Fruit fly (Drosophila melanogaster) whole organism, adult: Measurements from ENCODE around the gene twin.

Source experiments
- CG11617 ChIP-seq: fragments of 200-800 bp; sonication (Bioruptor generic); optimal IDR thresholded peaks from 2 replicates; lab custom pipeline; 2017; ENCODE audit warnings: mild to moderate bottlenecking, missing biosample characterization, missing genetic modification reagents, missing genetic modification characterization
- CG12768 ChIP-seq: fragments of 200-800 bp; sonication (Bioruptor generic); optimal IDR thresholded peaks from 2 replicates; lab custom pipeline; 2017; ENCODE audit warnings: missing biosample characterization, missing genetic modification characterization, mild to moderate bottlenecking, moderate library complexity, missing genetic modification reagents
- CG14711 ChIP-seq: fragments of 200-800 bp; sonication (Bioruptor generic); optimal IDR thresholded peaks from 2 replicates; lab custom pipeline; 2018; ENCODE audit warnings: missing biosample characterization, mild to moderate bottlenecking, missing genetic modification characterization, moderate library complexity
- CG1620 ChIP-seq: fragments of 200-800 bp; sonication (Bioruptor generic); optimal IDR thresholded peaks from 2 replicates; lab custom pipeline; 2016; ENCODE audit warnings: missing biosample characterization, missing genetic modification characterization
- CG33017 ChIP-seq: fragments of 200-800 bp; sonication (Bioruptor generic); optimal IDR thresholded peaks from 2 replicates; lab custom pipeline; 2018; ENCODE audit warnings: missing biosample characterization, mild to moderate bottlenecking, missing genetic modification characterization, moderate library complexity
- CG5204 ChIP-seq: fragments of 200-800 bp; sonication (Bioruptor generic); optimal IDR thresholded peaks from 2 replicates; lab custom pipeline; 2016; ENCODE audit warnings: missing biosample characterization, missing genetic modification characterization
- CG7045 ChIP-seq: fragments of 200-800 bp; sonication (Bioruptor generic); optimal IDR thresholded peaks from 2 replicates; lab custom pipeline; 2017; ENCODE audit warnings: missing biosample characterization, mild to moderate bottlenecking, missing genetic modification characterization
- CG7101 ChIP-seq: fragments of 200-800 bp; sonication (Bioruptor generic); optimal IDR thresholded peaks from 2 replicates; lab custom pipeline; 2018; ENCODE audit warnings: missing biosample characterization, mild to moderate bottlenecking, missing genetic modification characterization, moderate library complexity
- Crg-1 ChIP-seq: fragments of 200-800 bp; sonication (Bioruptor generic); optimal IDR thresholded peaks from 2 replicates; lab custom pipeline; 2016; ENCODE audit warnings: missing biosample characterization, missing genetic modification characterization
- Hr96 ChIP-seq: fragments of 200-800 bp; sonication (Bioruptor generic); optimal IDR thresholded peaks from 2 replicates; lab custom pipeline; 2016; ENCODE audit warnings: missing biosample characterization, missing genetic modification characterization
- Mnt ChIP-seq: fragments of 200-800 bp; sonication (Bioruptor generic); optimal IDR thresholded peaks from 2 replicates; lab custom pipeline; 2016; ENCODE audit warnings: missing biosample characterization, mild to moderate bottlenecking, missing genetic modification characterization
- bab1 ChIP-seq: fragments of 200-800 bp; sonication (Bioruptor generic); optimal IDR thresholded peaks from 3 replicates; lab custom pipeline; 2019; ENCODE audit warnings: missing biosample characterization, mild to moderate bottlenecking, missing genetic modification characterization, moderate library complexity
- cic ChIP-seq: fragments of 200-800 bp; sonication (Bioruptor generic); optimal IDR thresholded peaks from 2 replicates; lab custom pipeline; 2017; ENCODE audit warnings: missing biosample characterization, mild to moderate bottlenecking, missing genetic modification characterization, moderate library complexity
- cnc ChIP-seq, 2 experiments: fragments of >200 bp; optimal IDR thresholded peaks; 2 replicates each; lab custom pipeline; 2017
- kay ChIP-seq: fragments of 200-800 bp; sonication (Bioruptor generic); peaks from one replicate; lab custom pipeline; 2016; ENCODE audit warnings: missing biosample characterization, missing genetic modification characterization, borderline replicate concordance
- ovo ChIP-seq: fragments of 200-800 bp; sonication (Bioruptor generic); optimal IDR thresholded peaks from 2 replicates; lab custom pipeline; 2016; ENCODE audit warnings: missing biosample characterization, missing genetic modification characterization
- pad ChIP-seq: fragments of 200-800 bp; sonication (Bioruptor generic); optimal IDR thresholded peaks from 3 replicates; lab custom pipeline; 2017; ENCODE audit warnings: missing biosample characterization, missing genetic modification characterization, mild to moderate bottlenecking, moderate library complexity, missing genetic modification reagents
- tj ChIP-seq: fragments of 200-800 bp; sonication (Bioruptor generic); optimal IDR thresholded peaks from 3 replicates; lab custom pipeline; 2017; ENCODE audit warnings: missing biosample characterization, mild to moderate bottlenecking, missing genetic modification characterization, moderate library complexity
- toe ChIP-seq: fragments of 200-800 bp; sonication (Bioruptor generic); optimal IDR thresholded peaks from 2 replicates; lab custom pipeline; 2016; ENCODE audit warnings: missing biosample characterization, missing genetic modification characterization

Gene twin

DNA sequence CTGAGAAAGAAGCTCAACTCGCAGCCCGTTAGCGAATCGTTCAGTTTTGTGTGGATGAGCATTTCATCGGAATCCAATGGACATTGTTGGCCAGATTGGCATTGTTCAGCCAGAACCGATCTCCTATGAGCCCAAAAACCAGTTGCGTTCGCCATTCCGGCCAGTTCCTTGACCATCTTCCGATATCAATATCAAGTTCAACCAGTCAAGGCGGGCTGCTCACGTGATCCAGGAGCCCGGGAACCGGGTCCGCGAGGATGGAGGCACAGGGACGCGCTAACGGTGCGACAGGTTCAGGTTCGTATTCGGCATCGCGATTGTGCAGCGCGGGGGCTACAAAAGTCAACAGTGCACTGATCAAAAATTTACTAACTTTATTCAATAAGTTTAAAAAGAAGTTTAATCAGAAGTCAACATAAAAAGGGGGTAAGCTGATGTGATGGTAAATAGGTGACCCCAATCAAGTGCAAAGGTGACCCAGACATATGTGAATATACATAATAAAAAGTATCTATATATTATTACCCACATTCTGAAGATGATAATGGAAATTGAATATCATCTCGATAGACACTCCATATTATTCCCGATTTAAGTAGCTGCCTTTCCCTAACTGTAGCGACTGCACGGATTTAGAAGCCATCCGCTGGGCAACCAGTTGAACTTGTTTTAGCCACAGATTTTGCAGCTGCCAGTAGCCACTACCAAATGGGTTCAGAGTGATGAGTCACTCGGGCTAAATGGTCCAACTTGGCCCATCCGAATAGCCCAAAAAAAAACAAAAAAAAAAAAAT is 45.2 kb upstream of the twin start:
- TF ChIP-seq tj (peak; percentile 18), cic (GFP tag; lab: Kevin White, UChicago) (no peak)

DNA sequence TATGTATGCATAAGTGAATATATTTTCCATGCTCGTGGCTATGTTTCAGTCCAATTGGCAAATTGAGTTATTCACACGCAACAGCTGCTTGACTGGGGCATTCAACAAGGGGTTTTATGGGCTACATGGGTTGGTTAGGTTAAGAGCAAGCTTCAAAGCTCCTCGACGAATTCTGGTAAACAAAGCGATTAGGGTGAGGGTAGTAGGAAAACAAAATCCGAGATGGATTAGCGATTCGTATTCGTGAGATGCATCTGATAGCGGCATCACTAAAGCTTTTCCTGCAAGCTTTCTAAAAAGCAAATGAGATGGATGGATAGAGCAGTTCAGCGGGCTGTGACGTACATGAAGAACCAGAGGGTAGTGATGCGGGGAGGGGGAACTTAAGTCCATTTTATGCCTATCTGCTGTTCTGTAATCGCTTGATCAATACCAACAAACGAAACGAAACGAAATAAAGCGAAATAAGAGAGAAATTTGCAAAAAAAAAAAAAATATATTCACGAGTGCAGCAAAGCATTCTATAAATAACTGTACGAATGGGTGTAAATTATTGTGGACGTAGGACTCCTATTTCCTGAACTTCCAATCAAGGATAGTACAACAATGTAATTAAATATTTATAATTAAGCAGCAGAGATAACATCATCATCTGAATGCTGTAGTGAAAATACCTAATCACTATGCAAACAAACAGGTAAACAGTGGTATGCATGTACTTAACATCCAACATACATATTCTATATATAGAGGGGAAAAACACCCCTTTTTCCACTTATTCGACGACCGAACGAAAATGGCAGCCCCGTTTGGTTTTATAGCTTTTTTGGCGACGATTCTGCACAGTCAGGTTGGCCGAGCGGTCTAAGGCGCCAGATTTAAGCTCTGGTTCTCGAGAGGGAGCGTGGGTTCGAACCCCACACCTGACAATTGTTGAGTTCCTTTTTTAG is 42.9 kb upstream of the twin start:
- TF ChIP-seq ovo (GFP tag; lab: Kevin White, UChicago), result peak; percentile 13
- no peak for TF ChIP-seq Mnt
- peak; percentile 40 for TF ChIP-seq kay (GFP tag; lab: Kevin White, UChicago)
- TF ChIP-seq CG33017 (tag; lab: Kevin White, UChicago), result no peak
- peak; percentile 58 for TF ChIP-seq tj
- no peak for TF ChIP-seq Hr96 (GFP tag; lab: Kevin White, UChicago)
- TF ChIP-seq CG7045 (GFP tag; lab: Kevin White, UChicago), result peak; percentile 32
- peak; percentile 31 for TF ChIP-seq CG12768
- TF ChIP-seq toe, result peak; percentile 24
- TF ChIP-seq Crg-1, result peak; percentile 32
- peak; percentile 72 for TF ChIP-seq pad (GFP tag; lab: Kevin White, UChicago)
- peak; percentile 81 for TF ChIP-seq cic (GFP tag; lab: Kevin White, UChicago)
- no peak for TF ChIP-seq cnc (optimal IDR thresholded peaks at IDR 0.05; lab: Kevin White, UChicago)
- peak; percentile 4 for TF ChIP-seq CG11617

DNA sequence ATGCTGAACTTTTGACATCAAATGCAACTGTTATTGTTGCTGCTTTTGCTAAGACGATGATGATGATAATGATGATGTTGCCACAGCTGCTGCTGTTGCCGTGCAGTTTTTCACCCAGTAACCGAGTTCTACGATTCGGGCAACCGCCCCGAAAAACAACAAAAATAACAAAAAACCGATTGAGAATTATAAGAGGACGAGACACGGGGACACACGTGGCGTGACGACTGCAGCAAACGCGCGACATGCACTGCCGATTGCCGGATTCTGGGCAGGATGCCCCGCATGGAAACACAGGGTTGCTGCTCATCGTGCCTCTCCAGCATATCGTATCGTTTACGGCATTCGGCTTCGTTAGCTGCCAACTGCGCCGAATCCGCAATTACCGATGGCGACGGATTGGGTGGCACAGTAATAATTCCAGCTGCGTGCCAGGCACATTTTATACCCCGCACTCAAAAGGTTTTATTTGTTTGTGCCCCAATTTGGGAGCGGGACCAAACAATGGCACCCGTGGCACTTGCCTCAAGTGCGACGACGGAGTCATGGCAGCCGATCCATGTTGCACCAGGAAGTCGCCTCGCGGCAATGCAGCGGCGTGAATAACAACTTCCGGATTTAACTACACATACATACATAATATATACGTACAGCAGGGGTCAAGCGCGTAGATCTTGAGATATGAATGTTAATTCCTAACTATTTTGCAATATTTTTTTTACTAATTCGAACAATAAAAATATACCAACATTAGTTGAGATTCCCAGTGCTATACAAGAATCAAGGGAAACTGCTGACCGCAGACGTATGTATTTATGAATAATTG is 42.0 kb upstream of the twin start:
- TF ChIP-seq toe (peak; percentile 37), CG5204 (GFP tag; lab: Kevin White, UChicago) (no peak), tj (no peak), CG33017 (tag; lab: Kevin White, UChicago) (peak; percentile 17), cic (GFP tag; lab: Kevin White, UChicago) (no peak), CG14711 (no peak), CG7045 (GFP tag; lab: Kevin White, UChicago) (no peak), cnc (optimal IDR thresholded peaks at IDR 0.05; lab: Kevin White, UChicago) (no peak), CG12768 (no peak)

DNA sequence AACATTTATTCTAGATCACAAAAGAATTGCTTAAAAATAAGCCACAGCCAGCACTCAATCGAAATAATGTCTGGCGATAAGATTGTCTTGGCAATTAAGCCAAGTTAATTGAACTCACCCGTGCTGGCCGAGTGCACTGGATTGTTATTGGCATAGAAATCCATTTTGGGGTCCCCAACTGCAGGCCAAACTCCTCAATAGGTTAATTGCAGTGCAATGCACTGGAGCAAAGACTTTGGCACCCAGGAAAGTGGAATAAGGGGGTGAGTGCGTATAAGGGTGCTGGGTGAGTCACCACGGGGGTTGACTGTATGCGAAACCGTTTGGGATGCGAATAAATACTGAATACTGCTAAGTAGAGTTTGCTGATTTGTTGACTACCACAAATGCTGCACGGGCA is 41.2 kb upstream of the twin start:
- no peak for TF ChIP-seq ovo (GFP tag; lab: Kevin White, UChicago)
- TF ChIP-seq cnc (optimal IDR thresholded peaks at IDR 0.05; lab: Kevin White, UChicago), result no peak
- TF ChIP-seq toe, result no peak
- no peak for TF ChIP-seq CG7045 (GFP tag; lab: Kevin White, UChicago)
- TF ChIP-seq tj, result no peak
- TF ChIP-seq CG12768, result no peak
- no peak for TF ChIP-seq CG11617
- no peak for TF ChIP-seq cic (GFP tag; lab: Kevin White, UChicago)
- TF ChIP-seq kay (GFP tag; lab: Kevin White, UChicago), result no peak
- TF ChIP-seq CG5204 (GFP tag; lab: Kevin White, UChicago), result no peak
- no peak for TF ChIP-seq CG14711
- TF ChIP-seq bab1, result no peak
- no peak for TF ChIP-seq CG33017 (tag; lab: Kevin White, UChicago)
- TF ChIP-seq Mnt, result no peak
- TF ChIP-seq Crg-1, result no peak
- no peak for TF ChIP-seq CG7101 (tag; lab: Kevin White, UChicago)
- TF ChIP-seq CG1620 (GFP tag; lab: Kevin White, UChicago), result no peak
- TF ChIP-seq Hr96 (GFP tag; lab: Kevin White, UChicago), result no peak
- no peak for TF ChIP-seq pad (GFP tag; lab: Kevin White, UChicago)

DNA sequence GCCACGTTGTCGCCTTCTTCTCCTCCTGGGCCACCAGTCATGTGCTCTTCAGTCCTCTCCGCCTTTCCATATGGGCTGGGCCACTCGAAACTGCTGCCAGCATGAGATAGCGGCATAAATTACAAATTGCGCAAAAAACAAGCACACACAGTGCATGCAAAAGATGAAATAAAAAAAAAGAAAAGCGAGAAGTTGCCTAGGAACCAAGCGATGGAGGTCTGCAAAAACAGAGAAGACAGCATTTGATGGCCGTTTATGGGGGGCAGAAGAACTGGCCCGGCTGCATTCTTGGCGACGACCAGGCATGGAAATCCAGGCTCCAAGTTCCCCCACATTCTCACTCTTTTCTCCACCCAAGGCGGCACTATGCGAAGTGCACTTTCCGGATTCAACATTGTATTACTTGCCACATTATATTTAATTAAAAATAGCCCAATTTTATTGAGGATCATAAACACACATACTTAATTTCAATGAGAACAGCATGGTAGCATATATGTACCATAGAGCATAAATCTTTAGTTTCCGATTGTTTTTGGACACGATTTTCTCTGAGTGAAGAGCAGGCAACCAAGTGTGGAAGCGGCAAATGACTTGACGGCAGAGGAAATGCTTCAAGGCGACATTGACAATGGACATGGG is 39.7 kb upstream of the twin start:
- no peak for TF ChIP-seq cnc (optimal IDR thresholded peaks at IDR 0.05; lab: Kevin White, UChicago)
- TF ChIP-seq tj, result no peak
- no peak for TF ChIP-seq pad (GFP tag; lab: Kevin White, UChicago)
- TF ChIP-seq CG14711, result no peak
- no peak for TF ChIP-seq Hr96 (GFP tag; lab: Kevin White, UChicago)
- no peak for TF ChIP-seq ovo (GFP tag; lab: Kevin White, UChicago)
- no peak for TF ChIP-seq Mnt
- TF ChIP-seq CG5204 (GFP tag; lab: Kevin White, UChicago), result no peak
- no peak for TF ChIP-seq toe

DNA sequence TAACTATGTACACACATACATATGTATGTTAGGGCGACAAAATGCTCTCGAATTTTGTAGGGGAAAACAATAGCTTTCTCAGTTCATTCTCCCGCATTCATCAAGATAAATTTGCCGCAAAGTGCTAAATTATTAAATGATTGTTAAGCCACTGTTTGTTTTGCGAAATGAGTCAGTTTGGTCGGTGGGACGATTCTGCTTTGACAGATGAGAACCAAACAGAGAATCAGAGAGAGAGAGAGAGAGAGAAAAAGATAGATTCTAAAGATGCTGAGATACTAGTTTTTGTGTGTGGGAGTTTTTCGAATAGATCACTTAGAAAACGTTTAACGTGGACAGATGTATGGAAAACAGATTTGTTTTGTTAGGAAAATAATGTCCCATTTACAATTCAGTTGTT is 38.6 kb upstream of the twin start:
- TF ChIP-seq Mnt, result no peak
- TF ChIP-seq kay (GFP tag; lab: Kevin White, UChicago), result peak; percentile 97
